Worm (Caenorhabditis elegans): ENCODE measurements around the gene chch-3.

chch-3 gene

ce11 chrII:9379796-9380195 lies 37.0 kb upstream of the chch-3 start, which contains the start of gene srh-48:
Gene srh-48 (plus strand): TSS chrII:9380096.
- no peak for TF ChIP-seq ets-7 (tag; optimal IDR thresholded peaks at IDR 0.05)
- no peak for TF ChIP-seq B0310.2 (tag; optimal IDR thresholded peaks at IDR 0.05)

- no peak for TF ChIP-seq hmbx-1 (tag; optimal IDR thresholded peaks at IDR 0.05)
- no peak for TF ChIP-seq hnd-1 (tag; optimal IDR thresholded peaks at IDR 0.05)
- TF ChIP-seq tbx-11 (GFP tag; IDR thresholded peaks at IDR 0.05), result no peak
- no peak for TF ChIP-seq aly-1 (tag; optimal IDR thresholded peaks at IDR 0.05)
- no peak for TF ChIP-seq ama-1 (optimal IDR thresholded peaks at IDR 0.05)
- TF ChIP-seq ceh-36 (tag; optimal IDR thresholded peaks at IDR 0.05), result no peak
- no peak for TF ChIP-seq B0310.2 (tag; optimal IDR thresholded peaks at IDR 0.05)
- no peak for TF ChIP-seq tra-4 (tag; optimal IDR thresholded peaks at IDR 0.05)
- no peak for TF ChIP-seq ets-7 (tag; optimal IDR thresholded peaks at IDR 0.05)
- TF ChIP-seq ceh-13 (GFP tag; optimal IDR thresholded peaks at IDR 0.05), result no peak
- no peak for TF ChIP-seq flt-1 (GFP tag; IDR thresholded peaks at IDR 0.05)
- TF ChIP-seq F13C5.2 (tag; optimal IDR thresholded peaks at IDR 0.05), result no peak
- no peak for TF ChIP-seq scrt-1 (GFP tag; IDR thresholded peaks at IDR 0.05)
- TF ChIP-seq sea-1 (GFP tag; conservative IDR thresholded peaks at IDR 0.05), result no peak
- no peak for TF ChIP-seq hmg-4 (GFP tag; optimal IDR thresholded peaks at IDR 0.05)
- no peak for TF ChIP-seq pes-1 (GFP tag; IDR thresholded peaks at IDR 0.05)
- TF ChIP-seq tbx-37 (GFP tag; conservative IDR thresholded peaks at IDR 0.05), result no peak
These were observed 31.6 kb upstream of the chch-3 start, which contains the start of gene C06C3.7 for ce11 chrII:9385241-9385640. Gene C06C3.7 (plus strand): TSS chrII:9385541.

ce11 chrII:9392724-9393123 lies 24.1 kb upstream of the chch-3 start, which contains the start of gene lido-17:
Gene lido-17 (minus strand): TSS chrII:9392824.
- no peak for TF ChIP-seq B0310.2 (tag; optimal IDR thresholded peaks at IDR 0.05)
- TF ChIP-seq pes-1 (GFP tag; IDR thresholded peaks at IDR 0.05), result no peak
- no peak for TF ChIP-seq aly-1 (tag; optimal IDR thresholded peaks at IDR 0.05)
- TF ChIP-seq scrt-1 (GFP tag; IDR thresholded peaks at IDR 0.05), result no peak
- no peak for TF ChIP-seq sea-1 (GFP tag; conservative IDR thresholded peaks at IDR 0.05)
- no peak for TF ChIP-seq hmbx-1 (tag; optimal IDR thresholded peaks at IDR 0.05)
- no peak for TF ChIP-seq ceh-13 (GFP tag; optimal IDR thresholded peaks at IDR 0.05)
- TF ChIP-seq F13C5.2 (tag; optimal IDR thresholded peaks at IDR 0.05), result no peak
- no peak for TF ChIP-seq tbx-11 (GFP tag; IDR thresholded peaks at IDR 0.05)
- no peak for TF ChIP-seq ets-7 (tag; optimal IDR thresholded peaks at IDR 0.05)
- TF ChIP-seq ama-1 (optimal IDR thresholded peaks at IDR 0.05), result no peak
- no peak for TF ChIP-seq hmg-4 (GFP tag; optimal IDR thresholded peaks at IDR 0.05)
- TF ChIP-seq flt-1 (GFP tag; IDR thresholded peaks at IDR 0.05), result no peak
- TF ChIP-seq hnd-1 (tag; optimal IDR thresholded peaks at IDR 0.05), result no peak
- no peak for TF ChIP-seq tbx-37 (GFP tag; conservative IDR thresholded peaks at IDR 0.05)
- no peak for TF ChIP-seq ceh-36 (tag; optimal IDR thresholded peaks at IDR 0.05)
- no peak for TF ChIP-seq tra-4 (tag; optimal IDR thresholded peaks at IDR 0.05)

- TF ChIP-seq scrt-1 (GFP tag; IDR thresholded peaks at IDR 0.05) (no peak), hmg-4 (GFP tag; optimal IDR thresholded peaks at IDR 0.05) (no peak), ama-1 (optimal IDR thresholded peaks at IDR 0.05) (no peak), tbx-37 (GFP tag; conservative IDR thresholded peaks at IDR 0.05) (no peak), tra-4 (tag; optimal IDR thresholded peaks at IDR 0.05) (no peak), sea-1 (GFP tag; conservative IDR thresholded peaks at IDR 0.05) (no peak), flt-1 (GFP tag; IDR thresholded peaks at IDR 0.05) (no peak), hmbx-1 (tag; optimal IDR thresholded peaks at IDR 0.05) (no peak)
These were observed 19.3 kb upstream of the chch-3 start, which contains the start of gene Y51B9A.9 for ce11 chrII:9397496-9397895. Gene Y51B9A.9 (minus strand): TSS chrII:9397596.

- TF ChIP-seq hnd-1 (tag; optimal IDR thresholded peaks at IDR 0.05), result no peak
- no peak for TF ChIP-seq ets-7 (tag; optimal IDR thresholded peaks at IDR 0.05)
- no peak for TF ChIP-seq flt-1 (GFP tag; IDR thresholded peaks at IDR 0.05)
- TF ChIP-seq hmg-4 (GFP tag; optimal IDR thresholded peaks at IDR 0.05), result no peak
- TF ChIP-seq hmbx-1 (tag; optimal IDR thresholded peaks at IDR 0.05), result no peak
- no peak for TF ChIP-seq ceh-13 (GFP tag; optimal IDR thresholded peaks at IDR 0.05)
- TF ChIP-seq B0310.2 (tag; optimal IDR thresholded peaks at IDR 0.05), result no peak
- TF ChIP-seq ceh-36 (tag; optimal IDR thresholded peaks at IDR 0.05), result no peak
- TF ChIP-seq F13C5.2 (tag; optimal IDR thresholded peaks at IDR 0.05), result no peak
- no peak for TF ChIP-seq sea-1 (GFP tag; conservative IDR thresholded peaks at IDR 0.05)
- TF ChIP-seq tbx-11 (GFP tag; IDR thresholded peaks at IDR 0.05), result no peak
- no peak for TF ChIP-seq tra-4 (tag; optimal IDR thresholded peaks at IDR 0.05)
- TF ChIP-seq tbx-37 (GFP tag; conservative IDR thresholded peaks at IDR 0.05), result no peak
These were observed 18.4 kb upstream of the chch-3 start, which contains the start of the genes Y51B9A.14 and Y51B9A.8 for ce11 chrII:9398370-9398901. Gene Y51B9A.14 (minus strand): TSS chrII:9398470. Gene Y51B9A.8 (plus strand): TSS chrII:9398851.

- no peak for TF ChIP-seq ama-1 (optimal IDR thresholded peaks at IDR 0.05)
- no peak for TF ChIP-seq aly-1 (tag; optimal IDR thresholded peaks at IDR 0.05)
- TF ChIP-seq tra-4 (tag; optimal IDR thresholded peaks at IDR 0.05), result no peak
These were observed 17.1 kb upstream of the chch-3 start, which contains the start of gene Y51B9A.7 for ce11 chrII:9399746-9400145. Gene Y51B9A.7 (plus strand): TSS chrII:9400046.

ce11 chrII:9403087-9403486 lies 13.7 kb upstream of the chch-3 start, which contains the start of gene Y51B9A.6:
Gene Y51B9A.6 (minus strand): TSS chrII:9403187.
- TF ChIP-seq scrt-1 (GFP tag; IDR thresholded peaks at IDR 0.05), result no peak
- TF ChIP-seq ceh-36 (tag; optimal IDR thresholded peaks at IDR 0.05), result no peak
- TF ChIP-seq hmbx-1 (tag; optimal IDR thresholded peaks at IDR 0.05), result no peak
- no peak for TF ChIP-seq pes-1 (GFP tag; IDR thresholded peaks at IDR 0.05)
- TF ChIP-seq flt-1 (GFP tag; IDR thresholded peaks at IDR 0.05), result no peak
- no peak for TF ChIP-seq ets-7 (tag; optimal IDR thresholded peaks at IDR 0.05)
- no peak for TF ChIP-seq tbx-11 (GFP tag; IDR thresholded peaks at IDR 0.05)
- TF ChIP-seq F13C5.2 (tag; optimal IDR thresholded peaks at IDR 0.05), result no peak
- TF ChIP-seq hmg-4 (GFP tag; optimal IDR thresholded peaks at IDR 0.05), result no peak
- no peak for TF ChIP-seq hnd-1 (tag; optimal IDR thresholded peaks at IDR 0.05)
- TF ChIP-seq tbx-37 (GFP tag; conservative IDR thresholded peaks at IDR 0.05), result no peak
- TF ChIP-seq ceh-13 (GFP tag; optimal IDR thresholded peaks at IDR 0.05), result no peak
- TF ChIP-seq B0310.2 (tag; optimal IDR thresholded peaks at IDR 0.05), result no peak
- no peak for TF ChIP-seq ama-1 (optimal IDR thresholded peaks at IDR 0.05)
- no peak for TF ChIP-seq aly-1 (tag; optimal IDR thresholded peaks at IDR 0.05)

Data from whole organism, early embryonic.